Worm (Caenorhabditis elegans) whole organism, late embryonic: ENCODE measurements around the gene unc-41.

Experiments
- F13H6.1 ChIP-seq: sonication (generic microtip); optimal IDR thresholded peaks from 2 replicates; lab custom pipeline; 2016; ENCODE audit warnings: missing genetic modification characterization, missing compliant biosample characterization
- K02D7.2 ChIP-seq: sonication (generic microtip); optimal IDR thresholded peaks from 2 replicates; lab custom pipeline; 2017; ENCODE audit warnings: mild to moderate bottlenecking, missing genetic modification characterization, missing compliant biosample characterization
- ahr-1 ChIP-seq: sonication (generic microtip); optimal IDR thresholded peaks from 2 replicates; lab custom pipeline; 2016; ENCODE audit warnings: missing genetic modification characterization, missing compliant biosample characterization
- ceh-14 ChIP-seq: sonication (generic microtip); optimal IDR thresholded peaks from 2 replicates; lab custom pipeline; 2016; ENCODE audit warnings: missing genotype, missing genetic modification characterization, missing compliant biosample characterization
- ceh-31 ChIP-seq: sonication (generic microtip); optimal IDR thresholded peaks from 2 replicates; lab custom pipeline; 2016; ENCODE audit warnings: missing genetic modification characterization, missing compliant biosample characterization
- ceh-34 ChIP-seq: sonication (generic microtip); optimal IDR thresholded peaks from 2 replicates; lab custom pipeline; 2016; ENCODE audit warnings: mild to moderate bottlenecking, missing genetic modification characterization, missing compliant biosample characterization
- ceh-45 ChIP-seq: fragments of 200-800 bp; sonication (Bioruptor generic); IDR thresholded peaks from 2 replicates; pipeline ENCODE4 v1.3.6; 2022; ENCODE audit warnings: missing genetic modification reagents, missing genetic modification characterization, missing compliant biosample characterization
- ceh-6 ChIP-seq: fragments of 200-800 bp; sonication (Bioruptor generic); optimal IDR thresholded peaks from 2 replicates; lab custom pipeline; 2018; ENCODE audit warnings: mild to moderate bottlenecking, missing genetic modification characterization, missing compliant biosample characterization
- che-1 ChIP-seq: sonication (generic microtip); optimal IDR thresholded peaks from 2 replicates; lab custom pipeline; 2016; ENCODE audit warnings: mild to moderate bottlenecking, missing genetic modification characterization, missing compliant biosample characterization
- dmd-4 ChIP-seq: sonication (generic microtip); optimal IDR thresholded peaks from 2 replicates; lab custom pipeline; 2016; ENCODE audit warnings: borderline replicate concordance, missing genetic modification characterization, missing compliant biosample characterization
- dve-1 ChIP-seq: sonication (generic microtip); optimal IDR thresholded peaks from 2 replicates; lab custom pipeline; 2017; ENCODE audit warnings: antibody characterized with exemption, mild to moderate bottlenecking, missing genetic modification characterization, missing compliant biosample characterization
- elt-4 ChIP-seq: sonication (generic microtip); optimal IDR thresholded peaks from 2 replicates; lab custom pipeline; 2016; ENCODE audit warnings: missing genetic modification characterization, missing compliant biosample characterization
- eyg-1 ChIP-seq: sonication (generic microtip); optimal IDR thresholded peaks from 2 replicates; lab custom pipeline; 2016; ENCODE audit warnings: missing genotype, missing genetic modification characterization, missing compliant biosample characterization
- fax-1 ChIP-seq: sonication (generic microtip); optimal IDR thresholded peaks from 2 replicates; lab custom pipeline; 2016; ENCODE audit warnings: missing genotype, missing genetic modification characterization, missing compliant biosample characterization
- fkh-10 ChIP-seq: fragments of 150-350 bp; optimal IDR thresholded peaks from 2 replicates; lab custom pipeline; 2014; ENCODE audit warnings: missing biosample characterization, missing genetic modification reagents, missing genetic modification characterization
- hlh-15 ChIP-seq: sonication (generic microtip); optimal IDR thresholded peaks from 2 replicates; lab custom pipeline; 2016; ENCODE audit warnings: missing genetic modification characterization, missing compliant biosample characterization
- hlh-6 ChIP-seq: sonication (generic microtip); optimal IDR thresholded peaks from 2 replicates; lab custom pipeline; 2016; ENCODE audit warnings: missing genotype, missing genetic modification characterization, missing compliant biosample characterization
- hlh-8 ChIP-seq: sonication (generic microtip); optimal IDR thresholded peaks from 2 replicates; lab custom pipeline; 2016; ENCODE audit warnings: missing genotype, missing genetic modification characterization, missing compliant biosample characterization
- lim-6 ChIP-seq: sonication (generic microtip); optimal IDR thresholded peaks from 2 replicates; lab custom pipeline; 2016; ENCODE audit warnings: missing genetic modification characterization, missing compliant biosample characterization
- lin-11 ChIP-seq: fragments of 200-800 bp; sonication (Bioruptor generic); optimal IDR thresholded peaks from 2 replicates; lab custom pipeline; 2018; ENCODE audit warnings: mild to moderate bottlenecking, missing genetic modification characterization, missing compliant biosample characterization
- madf-2 ChIP-seq: sonication (generic microtip); optimal IDR thresholded peaks from 2 replicates; lab custom pipeline; 2017; ENCODE audit warnings: missing genetic modification characterization, missing compliant biosample characterization
- pat-9 ChIP-seq: fragments of 200-800 bp; sonication (Bioruptor generic); optimal IDR thresholded peaks from 2 replicates; lab custom pipeline; 2018; ENCODE audit warnings: mild to moderate bottlenecking, missing genetic modification characterization, moderate library complexity, missing compliant biosample characterization
- pax-1 ChIP-seq: fragments of 150-350 bp; optimal IDR thresholded peaks from 2 replicates; lab custom pipeline; 2014; ENCODE audit warnings: missing biosample characterization, missing genetic modification characterization
- pha-4 ChIP-seq: fragments of 150-350 bp; optimal IDR thresholded peaks from 2 replicates; lab custom pipeline; 2018; ENCODE audit warnings: missing biosample characterization, missing genetic modification reagents, missing genetic modification characterization
- pros-1 ChIP-seq: fragments of 150-350 bp; optimal IDR thresholded peaks from 2 replicates; lab custom pipeline; 2014; ENCODE audit warnings: missing biosample characterization, missing genetic modification reagents, missing genetic modification characterization
- ref-2 ChIP-seq: sonication (generic microtip); optimal IDR thresholded peaks from 2 replicates; lab custom pipeline; 2016; ENCODE audit warnings: missing genetic modification characterization, missing compliant biosample characterization
- rnt-1 ChIP-seq: sonication (generic microtip); optimal IDR thresholded peaks from 2 replicates; lab custom pipeline; 2016; ENCODE audit warnings: missing genetic modification characterization, missing compliant biosample characterization
- sdc-2 ChIP-seq: sonication (generic microtip); optimal IDR thresholded peaks from 2 replicates; lab custom pipeline; 2016; ENCODE audit warnings: missing genotype, missing genetic modification characterization, missing compliant biosample characterization
- sox-4 ChIP-seq: sonication (generic microtip); optimal IDR thresholded peaks from 2 replicates; lab custom pipeline; 2017; ENCODE audit warnings: mild to moderate bottlenecking, missing genetic modification characterization, inconsistent platforms, missing compliant biosample characterization
- syd-9 ChIP-seq: sonication (generic microtip); optimal IDR thresholded peaks from 2 replicates; lab custom pipeline; 2016; ENCODE audit warnings: mild to moderate bottlenecking, missing genetic modification characterization, moderate library complexity, missing compliant biosample characterization
- tbx-2 ChIP-seq: sonication (generic microtip); optimal IDR thresholded peaks from 2 replicates; lab custom pipeline; 2016; ENCODE audit warnings: missing genetic modification characterization, missing compliant biosample characterization
- tbx-7 ChIP-seq: sonication (generic microtip); optimal IDR thresholded peaks from 2 replicates; lab custom pipeline; 2016; ENCODE audit warnings: missing genotype, missing genetic modification characterization, missing compliant biosample characterization
- ttx-3 ChIP-seq: sonication (generic microtip); optimal IDR thresholded peaks from 2 replicates; lab custom pipeline; 2016; ENCODE audit warnings: missing genetic modification reagents, missing genetic modification characterization, missing compliant biosample characterization
- unc-3 ChIP-seq, 2 experiments: fragments of 200-800 bp in 1 of 2; sonication (Bioruptor generic) in 1 of 2; sonication (generic microtip) in 1 of 2; conservative IDR thresholded peaks in 1 of 2; optimal IDR thresholded peaks in 1 of 2; 2 replicates each; pipeline versions ENCODE4 v1.3.6 to Lab custom; 2016 to 2022; ENCODE audit warnings: missing compliant biosample characterization in 2 of 2, missing genetic modification characterization in 2 of 2, missing genetic modification reagents in 1 of 2
- unc-42 ChIP-seq: sonication (generic microtip); optimal IDR thresholded peaks from 2 replicates; lab custom pipeline; 2016; ENCODE audit warnings: missing genotype, missing genetic modification characterization, missing compliant biosample characterization
- ztf-16 ChIP-seq: sonication (generic microtip); optimal IDR thresholded peaks from 2 replicates; lab custom pipeline; 2017; ENCODE audit warnings: missing genetic modification characterization, missing compliant biosample characterization

The unc-41 gene

DNA sequence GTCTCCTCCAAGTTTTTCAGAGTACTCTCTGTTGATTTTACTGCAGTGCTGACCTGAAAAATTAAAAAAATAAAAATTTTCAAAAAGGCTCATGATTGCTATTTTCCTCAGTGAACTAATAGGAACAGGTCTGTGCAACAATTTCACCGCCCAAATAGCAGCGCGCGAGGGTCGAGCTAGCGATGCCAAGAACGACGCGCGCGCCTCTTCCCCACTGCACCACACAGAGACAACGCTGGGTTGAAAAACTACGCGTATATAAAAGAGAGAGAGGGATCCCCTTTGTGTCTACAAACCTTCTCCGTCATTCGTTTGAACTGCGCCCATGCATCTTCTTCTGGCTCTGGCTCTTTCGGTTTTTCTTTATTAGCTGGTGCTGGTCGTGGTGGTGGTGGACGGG lies 5.9 kb downstream of the unc-41 start (continued):
- TF ChIP-seq lin-11 (tag; lab: Kevin White, UChicago), result peak; percentile 88
- TF ChIP-seq sdc-2 (tag; lab: Kevin White, UChicago), result peak; percentile 85
- peak; percentile 95 for TF ChIP-seq pat-9 (tag; lab: Kevin White, UChicago)
- TF ChIP-seq hlh-15, result peak; percentile 93
- peak; percentile 96 for TF ChIP-seq ttx-3 (tag; lab: Kevin White, UChicago)
- TF ChIP-seq eyg-1 (tag; lab: Kevin White, UChicago), result peak; percentile 81
- TF ChIP-seq elt-4, result peak; percentile 87
- peak; percentile 95 for TF ChIP-seq hlh-6
- peak; percentile 91 for TF ChIP-seq che-1
- TF ChIP-seq sox-4, result peak; percentile 93
- no peak for TF ChIP-seq pax-1 (tag; lab: Kevin White, UChicago)
- peak; percentile 89 for TF ChIP-seq K02D7.2 (tag; lab: Kevin White, UChicago)
- TF ChIP-seq madf-2 (tag; lab: Kevin White, UChicago), result peak; percentile 87
- TF ChIP-seq pros-1 (tag; lab: Kevin White, UChicago), result peak; percentile 60
- TF ChIP-seq ceh-34 (tag; lab: Kevin White, UChicago), result peak; percentile 95
- peak; percentile 77 for TF ChIP-seq rnt-1 (tag; lab: Kevin White, UChicago)
- TF ChIP-seq fkh-10 (GFP tag; lab: Kevin White, UChicago), result peak; percentile 15
- TF ChIP-seq pha-4 (tag; lab: Kevin White, UChicago), result no peak
- peak; percentile 76 for TF ChIP-seq dve-1
- TF ChIP-seq ceh-45 (GFP tag; lab: Robert Waterston, UW), result peak; percentile 87
- TF ChIP-seq, all 69 proteins: peak for 63

DNA sequence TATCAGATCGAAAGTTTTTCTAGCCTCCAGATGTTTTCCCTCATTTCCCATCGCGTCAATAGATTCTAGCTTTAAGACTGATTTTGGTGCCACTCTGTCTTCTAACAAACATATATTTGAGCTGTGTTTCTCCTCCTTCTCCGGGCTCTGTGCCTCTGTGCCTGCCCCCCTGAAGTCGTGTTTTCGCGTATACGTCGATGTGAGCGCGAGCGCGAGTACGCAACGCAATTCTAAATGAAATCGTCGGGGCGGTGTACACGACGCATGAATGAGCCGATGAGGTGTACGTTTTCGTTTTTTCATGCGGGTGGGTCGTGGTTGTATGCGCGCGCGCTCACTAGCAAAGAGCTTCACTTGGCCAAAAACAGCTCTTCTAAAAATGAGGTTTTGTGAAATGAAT lies 10.1 kb downstream of the unc-41 start:
- TF ChIP-seq fax-1 (tag; lab: Kevin White, UChicago) (no peak), lim-6 (tag; lab: Kevin White, UChicago) (no peak), unc-42 (peak; percentile 4)
- TF ChIP-seq, all 69 proteins: peak for 1

DNA sequence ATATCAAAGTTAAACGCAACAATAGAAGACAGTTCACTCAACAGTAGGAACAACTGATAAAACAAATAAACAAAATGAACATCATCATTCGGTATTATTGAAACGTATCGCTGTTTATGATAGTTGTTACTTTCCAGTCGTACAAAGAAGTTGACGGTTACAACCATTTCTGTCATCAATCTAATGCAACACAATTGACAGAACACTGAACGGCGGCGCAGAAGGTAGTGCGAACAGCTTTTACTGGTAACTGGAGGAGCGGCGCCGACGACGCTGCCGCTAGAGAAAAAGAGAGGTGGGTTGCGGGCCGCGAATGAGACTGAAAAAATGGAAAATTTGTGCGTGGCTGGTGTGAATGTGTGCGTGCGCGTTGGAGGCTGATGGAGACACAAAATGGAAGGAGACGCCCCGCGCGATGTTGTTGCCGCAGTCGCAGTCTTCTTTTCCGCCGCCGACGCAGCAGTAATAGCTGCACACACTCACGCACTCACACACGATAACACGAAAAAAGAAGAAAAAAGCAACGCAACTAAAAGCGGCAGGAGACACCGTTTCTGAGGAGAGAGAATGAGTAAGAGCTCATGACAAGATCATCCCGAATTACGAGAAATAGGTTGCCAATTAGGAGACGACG lies 11.8 kb downstream of the unc-41 start:
- TF ChIP-seq hlh-6 (peak; percentile 48), ceh-6 (GFP tag; lab: Kevin White, UChicago) (no peak), ref-2 (tag; lab: Kevin White, UChicago) (peak; percentile 16), ceh-31 (tag; lab: Kevin White, UChicago) (peak; percentile 28), unc-3 (GFP tag; conservative IDR thresholded peaks at IDR 0.05; lab: Robert Waterston, UW) (no peak), unc-3 (tag; optimal IDR thresholded peaks at IDR 0.05; lab: Kevin White, UChicago) (no peak), ceh-14 (peak; percentile 26), unc-42 (peak; percentile 21)

DNA sequence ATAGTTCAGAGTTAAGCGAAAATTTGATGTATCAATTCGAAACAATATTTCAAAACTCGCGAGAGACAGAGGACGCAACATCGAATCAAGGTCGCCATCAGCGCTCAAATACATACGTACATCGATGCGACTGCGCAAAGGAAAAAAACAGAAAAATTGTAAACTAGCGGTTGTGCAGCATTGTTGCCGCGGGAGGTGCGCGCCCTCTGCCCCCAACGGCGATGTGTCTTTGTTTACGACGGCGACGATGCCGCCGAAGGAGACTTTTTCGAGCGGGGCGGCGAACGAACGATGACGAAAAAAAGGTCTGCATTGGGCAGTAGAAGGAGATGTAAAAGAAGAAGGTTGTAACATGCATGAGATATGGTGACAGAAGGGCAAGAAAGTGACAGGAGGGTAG lies 13.1 kb downstream of the unc-41 start:
- TF ChIP-seq elt-4, result no peak
- TF ChIP-seq hlh-8 (tag; lab: Kevin White, UChicago), result no peak
- TF ChIP-seq hlh-6, result no peak
- no peak for TF ChIP-seq pros-1 (tag; lab: Kevin White, UChicago)
- TF ChIP-seq ztf-16, result no peak
- no peak for TF ChIP-seq tbx-7 (tag; lab: Kevin White, UChicago)
- TF ChIP-seq ceh-31 (tag; lab: Kevin White, UChicago), result no peak
- no peak for TF ChIP-seq unc-3 (GFP tag; conservative IDR thresholded peaks at IDR 0.05; lab: Robert Waterston, UW)
- no peak for TF ChIP-seq unc-3 (tag; optimal IDR thresholded peaks at IDR 0.05; lab: Kevin White, UChicago)
- TF ChIP-seq lim-6 (tag; lab: Kevin White, UChicago), result no peak
- no peak for TF ChIP-seq syd-9 (tag; lab: Kevin White, UChicago)
- no peak for TF ChIP-seq ahr-1 (tag; lab: Kevin White, UChicago)
- TF ChIP-seq F13H6.1 (tag; lab: Kevin White, UChicago), result no peak
- no peak for TF ChIP-seq lin-11 (tag; lab: Kevin White, UChicago)
- no peak for TF ChIP-seq dmd-4 (tag; lab: Kevin White, UChicago)
- no peak for TF ChIP-seq ceh-6 (GFP tag; lab: Kevin White, UChicago)
- TF ChIP-seq tbx-2 (tag; lab: Kevin White, UChicago), result no peak
